Fruit fly (Drosophila melanogaster) whole organism, prepupa: ENCODE measurements around the gene Argk2.

Experiments used
- CG11294 ChIP-seq: fragments of 200-800 bp; sonication (Bioruptor generic); IDR thresholded peaks from 2 replicates; pipeline ENCODE4 v1.3.6; 2022; ENCODE audit warnings: missing biosample characterization, missing genetic modification characterization
- CG11762 ChIP-seq: fragments of 200-800 bp; sonication (Bioruptor generic); optimal IDR thresholded peaks from 3 replicates; lab custom pipeline; 2016; ENCODE audit warnings: missing biosample characterization, missing genetic modification characterization; ENCODE audit not compliant: insufficient read depth
- CG15336 ChIP-seq: fragments of 200-800 bp; sonication (Bioruptor generic); IDR thresholded peaks from 2 replicates; pipeline ENCODE4 v1.3.6; 2022; ENCODE audit warnings: missing biosample characterization, missing genetic modification characterization
- CG3032 ChIP-seq: fragments of 200-800 bp; optimal IDR thresholded peaks from 2 replicates; lab custom pipeline; 2019; ENCODE audit warnings: missing biosample characterization, mild to moderate bottlenecking, missing genetic modification characterization, moderate library complexity
- CG31627 ChIP-seq: fragments of 200-800 bp; sonication (Bioruptor generic); optimal IDR thresholded peaks from 3 replicates; lab custom pipeline; 2016; ENCODE audit warnings: missing biosample characterization, missing genetic modification characterization
- CG32006 ChIP-seq: fragments of 200-800 bp; sonication (Bioruptor generic); optimal IDR thresholded peaks from 3 replicates; lab custom pipeline; 2017; ENCODE audit warnings: missing biosample characterization, mild to moderate bottlenecking, missing genetic modification characterization
- CG34406 ChIP-seq: fragments of 200-800 bp; sonication (Bioruptor generic); optimal IDR thresholded peaks from 3 replicates; lab custom pipeline; 2016; ENCODE audit warnings: missing biosample characterization, missing genetic modification characterization
- CG3919 ChIP-seq: fragments of 200-800 bp; sonication (Bioruptor generic); optimal IDR thresholded peaks from 3 replicates; lab custom pipeline; 2016; ENCODE audit warnings: missing biosample characterization, missing genetic modification characterization
- CG6163 ChIP-seq: fragments of 200-800 bp; sonication (Bioruptor generic); IDR thresholded peaks from 3 replicates; pipeline ENCODE4 v1.3.6; 2022; ENCODE audit warnings: missing biosample characterization, missing genetic modification characterization
- CG6276 ChIP-seq: fragments of 200-800 bp; sonication (Bioruptor generic); optimal IDR thresholded peaks from 2 replicates; lab custom pipeline; 2017; ENCODE audit warnings: missing biosample characterization, mild to moderate bottlenecking, missing genetic modification characterization
- CG7368 ChIP-seq: fragments of 200-800 bp; sonication (Bioruptor generic); optimal IDR thresholded peaks from 3 replicates; lab custom pipeline; 2016; ENCODE audit warnings: missing biosample characterization, missing genetic modification characterization
- CG8119 ChIP-seq: fragments of 200-800 bp; sonication (Bioruptor generic); IDR thresholded peaks from 3 replicates; pipeline ENCODE4 v1.3.6; 2022; ENCODE audit warnings: missing biosample characterization, missing genetic modification characterization
- CG8319 ChIP-seq: fragments of 200-800 bp; sonication (Bioruptor generic); optimal IDR thresholded peaks from 3 replicates; lab custom pipeline; 2016; ENCODE audit warnings: missing biosample characterization, missing genetic modification characterization
- CG8632 ChIP-seq: fragments of 200-800 bp; sonication (Bioruptor generic); optimal IDR thresholded peaks from 3 replicates; lab custom pipeline; 2016; ENCODE audit warnings: missing biosample characterization, missing genetic modification characterization
- CG9139 ChIP-seq: fragments of 200-800 bp; sonication (Bioruptor generic); optimal IDR thresholded peaks from 3 replicates; lab custom pipeline; 2017; ENCODE audit warnings: missing biosample characterization, mild to moderate bottlenecking, missing genetic modification characterization
- Eip78C ChIP-seq: fragments of 200-800 bp; sonication (Bioruptor generic); peaks from one replicate; lab custom pipeline; 2016; ENCODE audit warnings: missing biosample characterization, missing genetic modification characterization
- Ets21C ChIP-seq: fragments of 200-800 bp; sonication (Bioruptor generic); optimal IDR thresholded peaks from 3 replicates; lab custom pipeline; 2016; ENCODE audit warnings: missing biosample characterization, missing genetic modification characterization
- Gug ChIP-seq: fragments of 200-800 bp; sonication (Bioruptor generic); IDR thresholded peaks from 2 replicates; pipeline ENCODE4 v1.3.6; 2022; ENCODE audit warnings: missing biosample characterization, missing genetic modification characterization
- Hr38 ChIP-seq: sonication (Bioruptor generic); optimal IDR thresholded peaks from 2 replicates; lab custom pipeline; 2016; ENCODE audit warnings: missing biosample characterization, missing genetic modification characterization
- Hr39 ChIP-seq: fragments of 200-800 bp; sonication (Bioruptor generic); optimal IDR thresholded peaks from 2 replicates; lab custom pipeline; 2016; ENCODE audit warnings: missing biosample characterization, missing genetic modification characterization
- Hr4 ChIP-seq: fragments of 200-800 bp; sonication (Bioruptor generic); optimal IDR thresholded peaks from 3 replicates; lab custom pipeline; 2016; ENCODE audit warnings: missing biosample characterization, missing genetic modification characterization
- Lpt ChIP-seq: fragments of 200-800 bp; sonication (Bioruptor generic); optimal IDR thresholded peaks from 3 replicates; lab custom pipeline; 2016; ENCODE audit warnings: missing biosample characterization, missing genetic modification characterization
- Met ChIP-seq: fragments of 200-800 bp; sonication (Bioruptor generic); optimal IDR thresholded peaks from 3 replicates; lab custom pipeline; 2016; ENCODE audit warnings: missing biosample characterization, missing genetic modification characterization
- OdsH ChIP-seq: fragments of 200-800 bp; sonication (Bioruptor generic); optimal IDR thresholded peaks from 3 replicates; lab custom pipeline; 2016; ENCODE audit warnings: missing biosample characterization, missing genetic modification characterization
- Smox ChIP-seq: fragments of 200-800 bp; sonication (Bioruptor generic); optimal IDR thresholded peaks from 3 replicates; lab custom pipeline; 2016; ENCODE audit warnings: missing biosample characterization, missing genetic modification characterization
- Sox14 ChIP-seq: fragments of 200-800 bp; sonication (Bioruptor generic); optimal IDR thresholded peaks from 3 replicates; lab custom pipeline; 2016; ENCODE audit warnings: missing biosample characterization, missing genetic modification characterization
- Sox15 ChIP-seq: fragments of 200-800 bp; sonication (Bioruptor generic); optimal IDR thresholded peaks from 3 replicates; lab custom pipeline; 2016; ENCODE audit warnings: missing biosample characterization, missing genetic modification characterization
- achi ChIP-seq: fragments of 200-800 bp; sonication (Bioruptor generic); optimal IDR thresholded peaks from 3 replicates; lab custom pipeline; 2016; ENCODE audit warnings: missing biosample characterization, missing genetic modification characterization
- dac ChIP-seq: fragments of 200-800 bp; sonication (Bioruptor generic); optimal IDR thresholded peaks from 2 replicates; lab custom pipeline; 2017; ENCODE audit warnings: missing biosample characterization, mild to moderate bottlenecking, missing genetic modification characterization
- esn ChIP-seq: fragments of 200-800 bp; sonication (Bioruptor generic); optimal IDR thresholded peaks from 2 replicates; lab custom pipeline; 2016; ENCODE audit warnings: missing biosample characterization, mild to moderate bottlenecking, missing genetic modification characterization, moderate library complexity
- fd85E ChIP-seq: fragments of 200-800 bp; sonication (Bioruptor generic); optimal IDR thresholded peaks from 3 replicates; lab custom pipeline; 2016; ENCODE audit warnings: missing biosample characterization, missing genetic modification characterization
- fkh ChIP-seq: fragments of 200-800 bp; sonication (Bioruptor generic); optimal IDR thresholded peaks from 3 replicates; lab custom pipeline; 2017; ENCODE audit warnings: missing biosample characterization, mild to moderate bottlenecking, missing genetic modification characterization, moderate library complexity
- lz ChIP-seq: fragments of 200-800 bp; sonication (Bioruptor generic); optimal IDR thresholded peaks from 3 replicates; lab custom pipeline; 2016; ENCODE audit warnings: missing biosample characterization, missing genetic modification characterization
- net ChIP-seq: fragments of 200-800 bp; sonication (Bioruptor generic); optimal IDR thresholded peaks from 3 replicates; lab custom pipeline; 2016; ENCODE audit warnings: missing biosample characterization, missing genetic modification characterization
- pdm3 ChIP-seq: fragments of 200-800 bp; sonication (Bioruptor generic); optimal IDR thresholded peaks from 3 replicates; lab custom pipeline; 2016; ENCODE audit warnings: missing biosample characterization, missing genetic modification characterization
- salr ChIP-seq, 2 experiments: fragments of 200-800 bp; sonication (Bioruptor generic); optimal IDR thresholded peaks; 3 replicates each; lab custom pipeline; 2016 to 2018; ENCODE audit warnings: missing biosample characterization in 2 of 2, missing genetic modification characterization in 2 of 2, mild to moderate bottlenecking in 1 of 2
- spab ChIP-seq: fragments of 200-800 bp; sonication (Bioruptor generic); optimal IDR thresholded peaks from 2 replicates; lab custom pipeline; 2017; ENCODE audit warnings: missing biosample characterization, mild to moderate bottlenecking, missing genetic modification characterization, missing genetic modification reagents
- ss ChIP-seq, 2 experiments: fragments of 200-800 bp; sonication (Bioruptor generic); optimal IDR thresholded peaks; 2 replicates in 1 of 2; 3 replicates in 1 of 2; lab custom pipeline; 2017 to 2018; ENCODE audit warnings: mild to moderate bottlenecking in 2 of 2, missing biosample characterization in 2 of 2, missing genetic modification characterization in 2 of 2, moderate library complexity in 1 of 2
- svp ChIP-seq: fragments of 200-800 bp; sonication (Bioruptor generic); peaks from one replicate; lab custom pipeline; 2016; ENCODE audit warnings: missing biosample characterization, missing genetic modification characterization
- topi ChIP-seq: fragments of 200-800 bp; sonication (Bioruptor generic); optimal IDR thresholded peaks from 3 replicates; lab custom pipeline; 2016; ENCODE audit warnings: missing biosample characterization, missing genetic modification characterization

Argk2 gene

DNA sequence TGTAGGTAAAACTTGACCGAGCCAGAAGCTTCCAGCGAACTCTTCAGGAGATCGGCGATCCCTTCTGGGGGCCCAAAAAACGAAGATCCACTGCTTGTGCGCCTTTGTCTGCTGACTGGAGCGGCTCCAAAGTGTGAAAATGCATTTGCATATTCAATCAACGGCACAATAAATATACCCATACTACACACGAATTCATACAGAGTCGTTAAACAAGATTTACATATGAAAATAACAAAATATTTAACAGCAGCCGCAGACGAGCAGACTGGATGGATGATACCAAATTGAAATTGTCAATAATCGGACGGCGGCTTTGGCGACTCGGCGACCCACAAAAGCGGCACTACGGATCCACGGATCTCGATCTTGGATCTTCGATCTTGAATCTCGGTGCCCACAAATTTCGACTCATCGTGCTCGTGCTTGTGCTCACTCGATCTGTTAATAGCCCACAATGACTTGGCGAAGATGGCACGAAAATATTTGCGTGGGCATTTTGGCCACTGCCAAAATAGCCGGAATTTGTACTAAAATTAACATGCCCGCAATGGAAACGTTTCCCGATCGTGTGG is 20.0 kb upstream of the Argk2 start:
- peak; percentile 40 for TF ChIP-seq fkh
- no peak for TF ChIP-seq Hr38 (GFP tag; lab: Kevin White, UChicago)

DNA sequence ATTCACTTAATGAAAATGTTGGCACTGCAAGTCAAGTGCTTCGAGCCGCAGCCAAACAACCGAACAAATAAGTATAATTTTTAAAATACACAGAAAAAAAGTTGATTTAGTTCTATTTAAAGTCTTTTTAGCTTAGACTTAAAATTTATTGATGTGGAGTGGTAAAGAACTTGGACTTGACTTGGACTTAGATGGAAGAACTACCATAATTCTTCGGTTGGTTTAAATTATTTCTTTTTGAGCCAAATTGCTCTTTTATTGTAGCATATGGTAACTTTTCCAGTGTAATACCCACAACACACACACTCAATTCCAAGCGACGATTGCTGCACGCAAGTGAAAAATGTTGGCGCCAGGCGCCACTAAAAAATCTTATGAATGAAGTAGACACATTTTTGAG is 19.2 kb upstream of the Argk2 start:
- TF ChIP-seq CG7368 (GFP tag; lab: Kevin White, UChicago) (no peak), CG15336 (GFP tag; lab: Robert Waterston, UW) (no peak), Gug (no peak), Sox15 (GFP tag; lab: Kevin White, UChicago) (no peak), Smox (GFP tag; lab: Kevin White, UChicago) (no peak), CG11294 (GFP tag; lab: Robert Waterston, UW) (no peak), ss (GFP tag; optimal IDR thresholded peaks at IDR 0.05; lab: Kevin White, UChicago) (peak in 1 of 2 experiments; percentile 32), dac (GFP tag; lab: Kevin White, UChicago) (no peak), CG9139 (GFP tag; lab: Kevin White, UChicago) (no peak), fkh (no peak), CG34406 (no peak), CG31627 (GFP tag; lab: Kevin White, UChicago) (peak; percentile 6), achi (GFP tag; lab: Kevin White, UChicago) (peak; percentile 15), Hr39 (GFP tag; lab: Kevin White, UChicago) (peak; percentile 26), Eip78C (peak; percentile 72), pdm3 (GFP tag; lab: Kevin White, UChicago) (peak; percentile 4), Ets21C (GFP tag; lab: Kevin White, UChicago) (no peak), CG32006 (peak; percentile 11), Lpt (GFP tag; lab: Kevin White, UChicago) (no peak), CG6163 (GFP tag; lab: Robert Waterston, UW) (no peak), salr (GFP tag; optimal IDR thresholded peaks at IDR 0.05; lab: Kevin White, UChicago) (no peak)

DNA sequence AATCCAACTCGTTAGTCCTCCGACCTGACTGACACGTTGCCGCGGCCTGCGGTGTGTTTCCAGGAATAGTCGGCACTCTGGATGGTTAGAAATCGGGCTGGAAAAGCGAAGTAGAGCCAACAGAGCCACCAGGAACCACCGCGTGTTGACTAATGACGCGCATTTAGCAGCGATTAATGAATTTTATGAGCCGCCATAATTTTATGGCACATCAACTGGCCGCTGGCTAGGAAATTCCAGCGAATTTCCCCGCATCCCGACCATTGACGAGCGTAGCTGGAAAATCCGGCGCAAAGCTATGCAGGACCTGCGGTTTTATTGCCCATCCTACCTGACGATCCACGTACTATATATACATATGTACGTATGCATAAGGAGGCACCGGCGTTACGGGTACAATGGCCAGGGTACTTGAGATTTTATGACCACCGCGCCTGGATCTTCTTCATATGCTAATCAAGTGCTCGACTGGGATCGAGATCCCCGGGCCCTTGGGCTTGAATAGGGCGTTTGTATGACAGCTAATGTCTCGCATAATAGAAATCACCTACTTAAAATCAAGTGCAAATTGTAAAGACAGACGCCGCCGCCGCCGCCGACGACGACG is 18.0 kb upstream of the Argk2 start:
- TF ChIP-seq Sox15 (GFP tag; lab: Kevin White, UChicago) = no peak
- no peak for TF ChIP-seq net (GFP tag; lab: Kevin White, UChicago)
- peak; percentile 3 for TF ChIP-seq svp (GFP tag; lab: Kevin White, UChicago)
- TF ChIP-seq Ets21C (GFP tag; lab: Kevin White, UChicago) = no peak
- no peak for TF ChIP-seq CG7368 (GFP tag; lab: Kevin White, UChicago)
- no peak for TF ChIP-seq CG6276

DNA sequence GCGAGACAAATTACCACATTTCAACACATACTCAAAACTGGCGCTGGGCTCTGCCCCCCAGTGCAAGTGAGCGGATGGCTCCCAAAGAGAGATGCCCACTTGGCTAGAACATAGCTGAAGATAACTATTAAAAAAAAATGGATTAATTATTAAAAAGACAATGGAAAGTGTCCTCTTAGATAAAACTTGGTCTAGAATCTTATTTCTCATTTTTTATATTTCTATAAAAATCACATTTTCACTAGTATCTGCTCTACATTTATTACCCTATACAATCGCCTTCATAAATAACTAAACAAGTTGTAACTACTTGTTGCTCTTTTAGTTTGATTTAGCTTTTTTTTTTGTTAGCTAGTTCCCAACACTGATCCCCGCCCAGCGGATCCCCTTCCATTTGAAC is 14.4 kb upstream of the Argk2 start:
- TF ChIP-seq salr (GFP tag; optimal IDR thresholded peaks at IDR 0.05; lab: Kevin White, UChicago) (no peak), spab (GFP tag; lab: Kevin White, UChicago) (no peak), topi (GFP tag; lab: Kevin White, UChicago) (peak; percentile 23), OdsH (GFP tag; lab: Kevin White, UChicago) (no peak), CG31627 (GFP tag; lab: Kevin White, UChicago) (peak; percentile 5), CG8319 (GFP tag; lab: Kevin White, UChicago) (no peak), Met (GFP tag; lab: Kevin White, UChicago) (peak; percentile 38), CG3919 (GFP tag; lab: Kevin White, UChicago) (no peak), svp (GFP tag; lab: Kevin White, UChicago) (peak; percentile 46), Hr4 (GFP tag; lab: Kevin White, UChicago) (no peak), CG11762 (GFP tag; lab: Kevin White, UChicago) (no peak), CG32006 (no peak), ss (GFP tag; optimal IDR thresholded peaks at IDR 0.05; lab: Kevin White, UChicago) (no peak), lz (no peak), CG8632 (GFP tag; lab: Kevin White, UChicago) (no peak), Smox (GFP tag; lab: Kevin White, UChicago) (peak; percentile 20), Eip78C (peak; percentile 34), CG8119 (GFP tag; lab: Robert Waterston, UW) (0 out of 3 replicates have a peak, but pooled peaks have one; percentile 26), Hr39 (GFP tag; lab: Kevin White, UChicago) (no peak), CG11294 (GFP tag; lab: Robert Waterston, UW) (no peak), CG3032 (tag; lab: Kevin White, UChicago) (no peak), Sox15 (GFP tag; lab: Kevin White, UChicago) (no peak), esn (GFP tag; lab: Kevin White, UChicago) (peak; percentile 17), Sox14 (GFP tag; lab: Kevin White, UChicago) (no peak), achi (GFP tag; lab: Kevin White, UChicago) (no peak), CG15336 (GFP tag; lab: Robert Waterston, UW) (no peak), fd85E (GFP tag; lab: Kevin White, UChicago) (no peak)
